Worm (Caenorhabditis elegans): ENCODE data around the gene F41H10.12.

The F41H10.12 gene

ce11 chrIV:5400609-5401008 lies 15.5 kb downstream of the F41H10.12 start, which contains the start of gene ZK616.1:
Gene ZK616.1, plus strand, starts transcription at chrIV:5400909.
- TF ChIP-seq W03F9.2 (tag; optimal IDR thresholded peaks at IDR 0.05) (no peak), dao-5 (tag; optimal IDR thresholded peaks at IDR 0.05) (no peak), him-1 (tag; optimal IDR thresholded peaks at IDR 0.05) (no peak)

DNA sequence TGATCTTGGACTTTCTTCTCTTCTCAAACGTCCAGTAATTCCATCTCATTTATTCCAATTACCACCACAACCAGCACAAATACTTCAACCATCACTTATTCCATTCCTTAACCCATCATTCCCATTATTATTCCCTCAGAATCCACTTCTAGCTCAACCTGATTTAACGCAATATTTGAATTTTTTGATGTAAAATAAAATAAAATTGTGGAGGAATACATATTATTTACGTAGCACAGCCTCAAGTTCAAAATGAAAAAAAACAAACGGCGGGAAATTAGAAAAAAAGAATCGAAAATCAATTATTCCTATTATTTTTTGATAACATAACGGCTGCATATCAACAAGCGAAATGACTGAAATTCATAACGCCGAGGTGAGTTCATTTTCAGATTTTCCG lies 20.2 kb downstream of the F41H10.12 start, which contains the start of gene ZK616.61:
TSS of gene ZK616.61 (plus strand) at position 301 of the 400 bp plus-strand sequence.
- TF ChIP-seq him-1 (tag; optimal IDR thresholded peaks at IDR 0.05) = no peak
- no peak for TF ChIP-seq dao-5 (tag; optimal IDR thresholded peaks at IDR 0.05)
- no peak for TF ChIP-seq W03F9.2 (tag; optimal IDR thresholded peaks at IDR 0.05)

DNA sequence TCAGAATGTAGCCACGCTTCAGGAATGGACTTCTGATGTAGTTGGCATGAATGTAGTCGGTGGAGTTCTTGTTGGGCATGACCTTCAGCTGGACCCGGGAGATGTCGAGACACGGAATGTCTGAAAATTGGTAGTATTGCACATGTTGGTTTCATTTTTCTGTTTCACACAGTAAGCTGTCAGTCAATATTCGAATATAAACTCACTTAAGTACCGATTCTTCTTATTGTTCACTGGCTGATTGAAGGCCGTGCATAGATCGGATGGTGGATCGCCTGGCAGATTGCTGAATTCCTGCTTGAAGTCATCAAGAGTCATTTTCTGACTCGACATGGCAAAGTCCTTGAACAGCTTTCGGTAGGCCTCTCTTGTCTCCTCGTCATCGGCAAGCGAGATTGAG lies 24.0 kb downstream of the F41H10.12 start:
- TF ChIP-seq W03F9.2 (tag; optimal IDR thresholded peaks at IDR 0.05) (no peak), him-1 (tag; optimal IDR thresholded peaks at IDR 0.05) (no peak), dao-5 (tag; optimal IDR thresholded peaks at IDR 0.05) (no peak)

- TF ChIP-seq dao-5 (tag; optimal IDR thresholded peaks at IDR 0.05) (no peak), W03F9.2 (tag; optimal IDR thresholded peaks at IDR 0.05) (no peak), him-1 (tag; optimal IDR thresholded peaks at IDR 0.05) (no peak)
Measured at ce11 chrIV:5411120-5411519, 26.0 kb downstream of the F41H10.12 start, which contains the start of gene ZK616.65. Gene ZK616.65, minus strand, starts transcription at chrIV:5411220.

DNA sequence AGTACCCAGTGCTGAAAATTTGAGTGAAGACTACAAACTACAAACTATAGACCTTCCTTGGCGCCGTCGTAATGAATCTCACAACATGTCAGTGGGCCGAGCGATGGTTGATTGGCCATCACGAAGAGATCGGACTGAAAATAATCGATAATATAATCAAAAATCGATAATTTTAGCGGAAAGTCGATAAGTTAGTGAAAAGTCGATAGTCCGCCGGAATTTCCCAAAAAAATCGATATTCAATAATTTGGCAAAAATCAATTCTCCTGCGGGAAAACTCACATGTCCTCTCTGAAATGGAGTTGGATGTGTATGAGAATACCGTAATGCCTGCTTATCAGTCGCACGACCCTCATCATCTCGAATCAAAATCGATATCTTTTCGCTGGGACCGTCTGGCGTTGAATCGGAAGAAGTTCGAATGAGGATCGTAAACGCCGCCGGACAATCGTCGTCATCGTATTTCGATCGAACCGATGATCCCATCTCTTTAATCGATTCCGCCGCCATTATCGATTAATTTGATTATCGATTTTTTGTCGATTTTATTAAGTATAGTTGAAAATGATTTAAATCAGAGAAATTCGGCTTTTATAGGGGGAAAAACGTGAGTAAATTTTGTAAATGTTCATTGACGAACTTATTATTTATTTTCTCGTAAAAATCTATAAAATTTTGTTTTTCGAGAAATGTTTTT lies 26.7 kb downstream of the F41H10.12 start, which contains the start of gene ZK616.8:
TSS of gene ZK616.8 (minus strand) at position 553 of the 697 bp plus-strand sequence.
- TF ChIP-seq W03F9.2 (tag; optimal IDR thresholded peaks at IDR 0.05) = no peak
- TF ChIP-seq him-1 (tag; optimal IDR thresholded peaks at IDR 0.05) = no peak
- no peak for TF ChIP-seq dao-5 (tag; optimal IDR thresholded peaks at IDR 0.05)

- TF ChIP-seq W03F9.2 (tag; optimal IDR thresholded peaks at IDR 0.05) (no peak), him-1 (tag; optimal IDR thresholded peaks at IDR 0.05) (no peak), dao-5 (tag; optimal IDR thresholded peaks at IDR 0.05) (no peak)
Measured at ce11 chrIV:5415696-5416095, 30.6 kb downstream of the F41H10.12 start, which contains the start of gene spp-7. Gene spp-7, minus strand, starts transcription at chrIV:5415796.

DNA sequence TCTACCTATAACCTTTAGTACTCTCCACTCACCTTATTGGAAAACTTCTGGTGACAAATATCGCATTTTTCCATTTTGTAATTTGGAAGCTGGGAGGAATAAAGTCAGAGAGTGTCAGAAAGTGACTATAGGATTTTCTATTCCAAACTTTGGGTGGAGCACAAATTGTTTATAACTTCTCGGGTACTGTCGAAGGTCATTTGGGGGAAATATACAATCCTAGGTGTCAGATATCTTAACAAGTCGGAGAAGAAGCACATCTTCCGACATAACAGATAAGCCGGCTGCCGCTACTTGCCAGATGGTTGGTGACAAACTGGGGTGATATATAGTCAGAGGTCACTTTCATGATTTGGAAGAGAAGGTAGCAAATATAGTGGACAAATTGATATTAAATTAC lies 34.0 kb downstream of the F41H10.12 start, which contains the start of gene ehn-3:
TSS of gene ehn-3 (minus strand) at position 101 of the 400 bp plus-strand sequence.
- TF ChIP-seq dao-5 (tag; optimal IDR thresholded peaks at IDR 0.05) = no peak
- TF ChIP-seq him-1 (tag; optimal IDR thresholded peaks at IDR 0.05) = no peak

Measured in whole organism, L4/young adult.